Worm (Caenorhabditis elegans) whole organism, L2 larva: Measurements from ENCODE around the gene gfl-1.

ENCODE experiments used
- C34F6.9 ChIP-seq: fragments of 150-350 bp; optimal IDR thresholded peaks from 2 replicates; lab custom pipeline; 2014; ENCODE audit warnings: missing biosample characterization, missing genetic modification characterization
- F13H6.1 ChIP-seq: sonication (generic microtip); optimal IDR thresholded peaks from 2 replicates; lab custom pipeline; 2016; ENCODE audit warnings: missing genetic modification characterization, missing compliant biosample characterization
- R02D3.7 ChIP-seq: fragments of 150-350 bp; optimal IDR thresholded peaks from 2 replicates; lab custom pipeline; 2014; ENCODE audit warnings: missing biosample characterization, missing genetic modification characterization
- Y55F3AM.14 ChIP-seq: fragments of 200-800 bp; sonication (Bioruptor generic); optimal IDR thresholded peaks from 2 replicates; lab custom pipeline; 2018; ENCODE audit warnings: mild to moderate bottlenecking, missing genetic modification characterization, missing compliant biosample characterization
- ZK546.5 ChIP-seq: sonication (generic microtip); optimal IDR thresholded peaks from 2 replicates; lab custom pipeline; 2017; ENCODE audit warnings: missing biosample characterization, missing genetic modification characterization
- alr-1 ChIP-seq: fragments of 150-350 bp; optimal IDR thresholded peaks from 2 replicates; lab custom pipeline; 2014; ENCODE audit warnings: missing biosample characterization, missing genetic modification characterization
- aly-2 ChIP-seq: fragments of 150-350 bp; optimal IDR thresholded peaks from 2 replicates; lab custom pipeline; 2014; ENCODE audit warnings: missing biosample characterization, missing genetic modification characterization
- ama-1 ChIP-seq: fragments of 150-350 bp; optimal IDR thresholded peaks from 2 replicates; lab custom pipeline; 2018; ENCODE audit warnings: inconsistent platforms
- blmp-1 ChIP-seq: sonication (generic microtip); optimal IDR thresholded peaks from 2 replicates; lab custom pipeline; 2017; ENCODE audit warnings: missing genetic modification characterization, mild to moderate bottlenecking, missing compliant biosample characterization, antibody characterized with exemption, moderate library complexity; ENCODE audit not compliant: insufficient read depth
- crh-2 ChIP-seq: sonication (generic microtip); optimal IDR thresholded peaks from 2 replicates; lab custom pipeline; 2017; ENCODE audit warnings: missing biosample characterization, missing genetic modification characterization
- egl-27 ChIP-seq: sonication (generic microtip); optimal IDR thresholded peaks from 3 replicates; lab custom pipeline; 2017; ENCODE audit warnings: missing biosample characterization, missing genetic modification reagents, missing genetic modification characterization
- elt-1 ChIP-seq: fragments of 150-350 bp; optimal IDR thresholded peaks from 2 replicates; lab custom pipeline; 2014; ENCODE audit warnings: missing biosample characterization, missing genetic modification characterization
- elt-3 ChIP-seq: sonication (generic microtip); optimal IDR thresholded peaks from 2 replicates; lab custom pipeline; 2017; ENCODE audit warnings: missing biosample characterization, missing genetic modification characterization
- fos-1 ChIP-seq: fragments of 150-350 bp; optimal IDR thresholded peaks from 2 replicates; lab custom pipeline; 2014; ENCODE audit warnings: missing biosample characterization, missing genetic modification characterization
- gmeb-1 ChIP-seq: fragments of 150-350 bp; optimal IDR thresholded peaks from 2 replicates; lab custom pipeline; 2014; ENCODE audit warnings: missing biosample characterization, missing genetic modification characterization
- lin-11 ChIP-seq: fragments of 150-350 bp; sonication (generic microtip); optimal IDR thresholded peaks from 2 replicates; lab custom pipeline; 2014; ENCODE audit warnings: missing biosample characterization, missing genetic modification characterization, inconsistent platforms, mixed read lengths
- lin-13 ChIP-seq: fragments of 150-350 bp; optimal IDR thresholded peaks from 2 replicates; lab custom pipeline; 2014; ENCODE audit warnings: missing biosample characterization, missing genetic modification reagents, missing genetic modification characterization
- lin-39 ChIP-seq: fragments of 150-350 bp; optimal IDR thresholded peaks from 2 replicates; lab custom pipeline; 2014; ENCODE audit warnings: missing biosample characterization, missing genetic modification reagents, missing genetic modification characterization
- lsy-2 ChIP-seq, 2 experiments: fragments of 150-350 bp in 1 of 2; sonication (generic microtip) in 1 of 2; optimal IDR thresholded peaks; 2 replicates each; lab custom pipeline; 2014 to 2017; ENCODE audit warnings: missing biosample characterization in 2 of 2, missing genetic modification characterization in 2 of 2
- mab-5 ChIP-seq: fragments of 150-350 bp; optimal IDR thresholded peaks from 2 replicates; lab custom pipeline; 2014; ENCODE audit warnings: missing biosample characterization, missing genetic modification characterization
- mbf-1 ChIP-seq: sonication (generic microtip); optimal IDR thresholded peaks from 2 replicates; lab custom pipeline; 2017; ENCODE audit warnings: missing biosample characterization, missing genetic modification characterization
- nhr-11 ChIP-seq: fragments of 150-350 bp; optimal IDR thresholded peaks from 2 replicates; lab custom pipeline; 2014; ENCODE audit warnings: missing biosample characterization, missing genetic modification characterization
- nhr-129 ChIP-seq: fragments of 150-350 bp; optimal IDR thresholded peaks from 2 replicates; lab custom pipeline; 2014; ENCODE audit warnings: missing biosample characterization, missing genetic modification characterization
- nhr-21 ChIP-seq: fragments of 150-350 bp; optimal IDR thresholded peaks from 2 replicates; lab custom pipeline; 2014; ENCODE audit warnings: missing biosample characterization, missing genetic modification characterization
- nhr-23 ChIP-seq: fragments of 150-350 bp; optimal IDR thresholded peaks from 2 replicates; lab custom pipeline; 2014; ENCODE audit warnings: missing biosample characterization, missing genetic modification reagents, missing genetic modification characterization
- nhr-25 ChIP-seq: fragments of 150-350 bp; sonication (generic microtip); optimal IDR thresholded peaks from 3 replicates; lab custom pipeline; 2014; ENCODE audit warnings: missing biosample characterization, missing genetic modification characterization
- nhr-6 ChIP-seq: fragments of 150-350 bp; optimal IDR thresholded peaks from 2 replicates; lab custom pipeline; 2014; ENCODE audit warnings: missing biosample characterization, missing genetic modification characterization
- peb-1 ChIP-seq: fragments of 150-350 bp; optimal IDR thresholded peaks from 2 replicates; lab custom pipeline; 2014; ENCODE audit warnings: missing biosample characterization, missing genetic modification characterization
- sem-4 ChIP-seq: fragments of 150-350 bp; optimal IDR thresholded peaks from 2 replicates; lab custom pipeline; 2014; ENCODE audit warnings: missing biosample characterization, missing genetic modification reagents, missing genetic modification characterization
- sma-3 ChIP-seq: sonication (generic microtip); optimal IDR thresholded peaks from 2 replicates; lab custom pipeline; 2016; ENCODE audit warnings: missing genetic modification reagents, missing genetic modification characterization, missing compliant biosample characterization
- sma-9 ChIP-seq, 2 experiments: fragments of 150-350 bp in 1 of 2; sonication (generic microtip) in 1 of 2; optimal IDR thresholded peaks; 2 replicates each; lab custom pipeline; 2014 to 2016; ENCODE audit warnings: missing genetic modification characterization in 2 of 2, mild to moderate bottlenecking in 1 of 2, missing biosample characterization in 1 of 2, missing compliant biosample characterization in 1 of 2, missing genetic modification reagents in 1 of 2, moderate library complexity in 1 of 2
- snpc-4 ChIP-seq: fragments of 150-350 bp; optimal IDR thresholded peaks from 2 replicates; lab custom pipeline; 2014; ENCODE audit warnings: missing biosample characterization, missing genetic modification characterization
- unc-39 ChIP-seq: fragments of 150-350 bp; optimal IDR thresholded peaks from 2 replicates; lab custom pipeline; 2014; ENCODE audit warnings: missing biosample characterization, missing genetic modification characterization
- unc-55 ChIP-seq: fragments of 150-350 bp; sonication (generic microtip); optimal IDR thresholded peaks from 3 replicates; lab custom pipeline; 2014; ENCODE audit warnings: missing biosample characterization, missing genetic modification reagents, missing genetic modification characterization
- unc-62 ChIP-seq: fragments of 150-350 bp; optimal IDR thresholded peaks from 2 replicates; lab custom pipeline; 2014; ENCODE audit warnings: missing biosample characterization, missing genetic modification reagents, missing genetic modification characterization
- zag-1 ChIP-seq: fragments of 150-350 bp; optimal IDR thresholded peaks from 2 replicates; lab custom pipeline; 2014; ENCODE audit warnings: missing biosample characterization, missing genetic modification characterization
- ztf-1 ChIP-seq: fragments of 200-800 bp; sonication (Bioruptor generic); conservative IDR thresholded peaks from 2 replicates; pipeline ENCODE4 v1.3.6; 2022; ENCODE audit warnings: missing genetic modification characterization, missing compliant biosample characterization
- ztf-11 ChIP-seq: sonication (generic microtip); optimal IDR thresholded peaks from 2 replicates; lab custom pipeline; 2017; ENCODE audit warnings: missing biosample characterization, missing genetic modification characterization
- ztf-4 ChIP-seq: fragments of 150-350 bp; optimal IDR thresholded peaks from 2 replicates; lab custom pipeline; 2014; ENCODE audit warnings: missing biosample characterization, missing genetic modification characterization

gfl-1 gene

DNA sequence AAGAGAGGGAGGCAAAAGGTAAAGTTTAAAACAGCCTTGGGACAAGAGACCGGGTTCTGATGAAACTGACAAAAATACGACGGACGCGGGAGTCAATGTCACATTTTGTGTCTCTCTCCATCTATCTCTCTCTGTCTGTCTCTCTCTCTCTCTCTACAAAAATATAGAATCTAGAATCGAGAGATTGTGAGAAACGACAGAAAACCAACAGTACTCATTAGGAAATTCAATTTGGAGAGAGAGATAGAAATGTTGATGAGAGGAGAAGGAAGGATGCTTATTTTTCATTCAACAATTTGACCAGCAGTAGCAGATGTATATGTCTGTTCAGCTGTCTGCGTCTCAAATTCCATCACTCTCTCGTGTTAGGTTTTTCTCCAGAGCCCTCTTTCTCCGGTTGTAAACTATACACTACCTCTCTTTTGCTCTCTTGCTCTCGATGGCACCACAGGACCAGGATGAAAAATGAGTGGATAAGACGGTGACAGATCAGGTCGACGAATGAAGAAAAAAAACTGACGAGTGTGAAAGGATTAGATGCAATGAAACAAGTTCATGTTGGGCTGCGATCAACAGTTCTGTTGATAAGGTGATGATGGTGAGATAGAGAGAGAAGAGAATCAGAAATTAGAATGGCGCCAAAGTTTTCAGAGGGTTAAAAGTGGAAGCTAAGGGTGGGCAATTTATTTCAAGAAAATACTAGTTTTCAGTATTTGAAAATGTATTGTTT, 31.3 kb upstream of the gfl-1 start (continued):
- no peak for TF ChIP-seq ztf-4 (tag; lab: Kevin White, UChicago)
- TF ChIP-seq mab-5 (tag; lab: Kevin White, UChicago) = no peak
- TF ChIP-seq nhr-6 (tag; lab: Kevin White, UChicago) = peak; percentile 73
- no peak for TF ChIP-seq ama-1
- no peak for TF ChIP-seq egl-27
- peak; percentile 75 for TF ChIP-seq sma-9 (GFP tag; optimal IDR thresholded peaks at IDR 0.05; lab: Kevin White, UChicago)
- TF ChIP-seq sma-9 (tag; optimal IDR thresholded peaks at IDR 0.05; lab: Kevin White, UChicago) = no peak
- TF ChIP-seq ztf-11 (tag; lab: Kevin White, UChicago) = no peak
- no peak for TF ChIP-seq snpc-4
- TF ChIP-seq nhr-11 (tag; lab: Kevin White, UChicago) = no peak
- TF ChIP-seq lin-13 (GFP tag; lab: Kevin White, UChicago) = peak; percentile 20

DNA sequence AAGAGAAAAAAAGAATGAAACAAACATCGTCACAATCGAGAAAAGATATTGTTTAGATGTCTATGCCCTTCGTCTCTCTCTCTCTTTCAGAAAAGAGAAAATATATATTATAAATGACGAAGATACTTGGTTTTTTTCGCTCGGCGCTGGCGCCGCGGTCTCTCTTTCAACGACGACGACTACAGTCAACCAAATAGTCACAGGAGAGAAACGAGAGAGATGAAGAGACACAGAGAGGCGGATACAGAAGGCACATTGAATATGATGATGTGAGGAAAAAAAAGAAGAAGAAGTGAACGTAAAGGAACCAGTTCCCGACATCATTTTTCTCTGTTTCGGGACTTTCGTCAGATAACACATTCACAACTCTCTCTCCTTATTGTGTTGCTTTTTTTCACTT, 29.7 kb upstream of the gfl-1 start:
- TF ChIP-seq sma-9 (GFP tag; optimal IDR thresholded peaks at IDR 0.05; lab: Kevin White, UChicago) = peak; percentile 32
- TF ChIP-seq sma-9 (tag; optimal IDR thresholded peaks at IDR 0.05; lab: Kevin White, UChicago) = no peak
- TF ChIP-seq blmp-1 (tag; lab: Kevin White, UChicago) = peak; percentile 77
- TF ChIP-seq R02D3.7 (tag; lab: Kevin White, UChicago) = no peak
- peak; percentile 17 for TF ChIP-seq ztf-4 (tag; lab: Kevin White, UChicago)
- TF ChIP-seq nhr-129 (tag; lab: Kevin White, UChicago) = peak; percentile 11
- peak; percentile 70 for TF ChIP-seq sma-3 (GFP tag; lab: Kevin White, UChicago)
- TF ChIP-seq nhr-25 (tag; lab: Kevin White, UChicago) = peak; percentile 78
- TF ChIP-seq Y55F3AM.14 = peak; percentile 41
- peak; percentile 47 for TF ChIP-seq nhr-21 (tag; lab: Kevin White, UChicago)
- no peak for TF ChIP-seq lin-11 (tag; lab: Kevin White, UChicago)
- TF ChIP-seq elt-3 (tag; lab: Kevin White, UChicago) = no peak
- peak; percentile 56 for TF ChIP-seq fos-1 (tag; lab: Kevin White, UChicago)

DNA sequence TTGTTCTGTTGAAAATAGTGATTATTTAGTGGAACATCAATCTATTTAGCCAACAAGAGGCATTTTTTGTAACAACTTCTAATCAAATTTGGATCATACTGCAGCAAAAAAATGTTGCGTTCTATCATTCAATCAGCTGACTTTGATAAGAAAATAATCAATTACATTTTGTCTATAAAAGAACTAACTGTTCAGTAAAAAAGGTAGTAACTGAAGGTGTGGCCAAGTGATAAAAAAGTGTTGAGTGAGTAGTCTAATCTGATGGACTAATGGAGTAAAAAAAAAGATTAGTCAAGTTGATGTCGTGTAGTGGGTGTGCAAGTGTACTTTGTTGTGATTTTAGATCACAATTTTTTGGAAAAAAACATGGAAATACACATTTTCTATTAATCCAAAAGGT, 28.7 kb upstream of the gfl-1 start:
- TF ChIP-seq nhr-11 (tag; lab: Kevin White, UChicago) (no peak), sma-3 (GFP tag; lab: Kevin White, UChicago) (no peak)

ce11 chrIV:11493899-11494298, 27.2 kb upstream of the gfl-1 start:
- no peak for TF ChIP-seq unc-62 (GFP tag; lab: Kevin White, UChicago)
- TF ChIP-seq sem-4 (tag; lab: Kevin White, UChicago) = peak; percentile 5
- TF ChIP-seq gmeb-1 = no peak
- TF ChIP-seq nhr-21 (tag; lab: Kevin White, UChicago) = peak; percentile 9
- no peak for TF ChIP-seq ztf-1 (GFP tag; lab: Robert Waterston, UW)
- no peak for TF ChIP-seq lin-39

DNA sequence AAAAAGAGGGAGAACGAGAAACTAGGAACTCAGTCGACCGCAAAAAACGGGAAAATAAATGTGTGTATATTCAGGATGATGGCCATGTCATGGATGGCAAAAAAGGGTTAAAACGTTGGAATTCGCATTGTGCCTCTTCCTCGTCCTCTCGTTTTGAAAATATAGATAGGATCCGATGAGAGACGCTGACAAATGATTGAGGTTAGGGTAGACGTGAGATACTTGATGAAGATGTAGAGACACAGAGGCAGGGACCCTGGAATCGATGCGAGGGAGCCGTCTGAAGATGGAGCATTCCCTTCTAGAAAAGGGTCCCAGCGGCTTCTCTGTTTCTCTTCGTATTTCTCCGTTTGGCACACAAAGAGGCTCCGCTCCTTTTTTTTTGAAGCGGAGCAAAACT, 26.2 kb upstream of the gfl-1 start:
- TF ChIP-seq ZK546.5 (tag; lab: Kevin White, UChicago) (no peak), alr-1 (tag; lab: Kevin White, UChicago) (no peak), peb-1 (tag; lab: Kevin White, UChicago) (no peak), snpc-4 (no peak), egl-27 (peak; percentile 14), lin-13 (GFP tag; lab: Kevin White, UChicago) (no peak), nhr-25 (tag; lab: Kevin White, UChicago) (no peak), R02D3.7 (tag; lab: Kevin White, UChicago) (no peak), ztf-1 (GFP tag; lab: Robert Waterston, UW) (no peak), unc-39 (tag; lab: Kevin White, UChicago) (no peak), mbf-1 (tag; lab: Kevin White, UChicago) (no peak), zag-1 (tag; lab: Kevin White, UChicago) (peak; percentile 60), sma-9 (GFP tag; optimal IDR thresholded peaks at IDR 0.05; lab: Kevin White, UChicago) (peak; percentile 28), sma-9 (tag; optimal IDR thresholded peaks at IDR 0.05; lab: Kevin White, UChicago) (no peak), nhr-23 (tag; lab: Kevin White, UChicago) (no peak), C34F6.9 (tag; lab: Kevin White, UChicago) (peak; percentile 24), fos-1 (tag; lab: Kevin White, UChicago) (no peak), elt-3 (tag; lab: Kevin White, UChicago) (no peak), mab-5 (tag; lab: Kevin White, UChicago) (no peak), nhr-129 (tag; lab: Kevin White, UChicago) (peak; percentile 64), unc-55 (peak; percentile 65), gmeb-1 (no peak), crh-2 (tag; lab: Kevin White, UChicago) (peak; percentile 2), lin-39 (no peak), Y55F3AM.14 (no peak), elt-1 (tag; lab: Kevin White, UChicago) (no peak), lsy-2 (tag; optimal IDR thresholded peaks at IDR 0.05; lab: Kevin White, UChicago) (peak in 1 of 2 experiments; percentile 47), ztf-4 (tag; lab: Kevin White, UChicago) (no peak), aly-2 (tag; lab: Kevin White, UChicago) (no peak), F13H6.1 (tag; lab: Kevin White, UChicago) (peak; percentile 12), sem-4 (tag; lab: Kevin White, UChicago) (peak; percentile 40)
- TF ChIP-seq, all 48 proteins: peak for 10
